Fruit fly (Drosophila melanogaster): Measurements from ENCODE around the gene Rh4.

DNA sequence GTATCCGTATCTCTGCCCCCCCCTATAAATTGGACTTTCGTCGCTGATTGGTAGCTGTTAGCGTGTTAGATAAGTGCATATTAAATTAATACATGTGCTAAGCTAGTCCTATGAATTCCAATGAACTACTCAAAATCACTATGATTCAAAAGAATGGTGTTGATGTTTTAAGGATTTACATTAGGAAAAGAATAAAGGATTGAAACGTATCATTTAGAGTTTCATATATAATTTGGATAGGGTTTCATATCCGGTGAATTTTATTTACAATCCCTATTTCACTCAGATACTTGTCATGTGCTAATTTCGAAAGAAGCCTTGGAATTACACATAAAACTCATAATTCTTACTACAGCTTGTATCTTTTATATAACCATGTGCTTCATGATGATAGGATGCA is 2.0 kb downstream of the Rh4 start, which contains the start of gene CG13029:
- TF ChIP-seq kay (GFP tag; ENCODE audit: borderline replicate concordance) (no peak), CG14711 (tag; optimal IDR thresholded peaks at IDR 0.05) (no peak), CG7101 (tag; optimal IDR thresholded peaks at IDR 0.05) (no peak), Clk (GFP tag; optimal IDR thresholded peaks at IDR 0.05) (no peak), CG33017 (tag; optimal IDR thresholded peaks at IDR 0.05) (no peak)

Data from whole organism, adult.